Worm (Caenorhabditis elegans) whole organism, midembryonic: ENCODE results near the gene txdc-12.2.

Experiments used
- T22C8.4 ChIP-seq: fragments of 200-800 bp; sonication (Bioruptor generic); IDR thresholded peaks from 2 replicates; pipeline ENCODE4 v1.3.6; 2022; ENCODE audit warnings: missing genetic modification characterization, missing compliant biosample characterization
- cog-1 ChIP-seq: sonication (generic microtip); optimal IDR thresholded peaks from 2 replicates; lab custom pipeline; 2016; ENCODE audit warnings: missing genetic modification characterization, missing compliant biosample characterization
- flt-1 ChIP-seq: fragments of 200-800 bp; sonication (Bioruptor generic); IDR thresholded peaks from 2 replicates; pipeline ENCODE4 v1.3.6; 2022; ENCODE audit warnings: missing genetic modification characterization, missing compliant biosample characterization
- klf-2 ChIP-seq: fragments of 200-800 bp; sonication (Bioruptor generic); conservative IDR thresholded peaks from 2 replicates; pipeline ENCODE4 v1.3.6; 2022; ENCODE audit warnings: missing genetic modification reagents, missing genetic modification characterization, missing compliant biosample characterization
- ref-1 ChIP-seq: fragments of 200-800 bp; sonication (Bioruptor generic); conservative IDR thresholded peaks from 2 replicates; pipeline ENCODE4 v1.3.6; 2022; ENCODE audit warnings: missing genetic modification reagents, missing genetic modification characterization, missing compliant biosample characterization
- tab-1 ChIP-seq: fragments of 200-800 bp; sonication (Bioruptor generic); IDR thresholded peaks from 2 replicates; pipeline ENCODE4 v1.3.6; 2022; ENCODE audit warnings: missing genetic modification characterization, missing compliant biosample characterization
- ztf-23 ChIP-seq: fragments of 200-800 bp; sonication (Bioruptor generic); IDR thresholded peaks from 2 replicates; pipeline ENCODE4 v1.3.6; 2022; ENCODE audit warnings: missing genetic modification reagents, missing genetic modification characterization, missing compliant biosample characterization
- ztf-29 ChIP-seq: fragments of 200-800 bp; sonication (Bioruptor generic); IDR thresholded peaks from 2 replicates; pipeline ENCODE4 v1.3.6; 2022; ENCODE audit warnings: missing genetic modification reagents, missing genetic modification characterization, missing compliant biosample characterization

ce11 chrX:2094094-2094493 is 19.8 kb downstream of the txdc-12.2 start:
- no peak for TF ChIP-seq flt-1 (GFP tag; lab: Robert Waterston, UW)
- no peak for TF ChIP-seq ref-1 (GFP tag; lab: Robert Waterston, UW)
- TF ChIP-seq ztf-29 (GFP tag; lab: Robert Waterston, UW) = no peak
- no peak for TF ChIP-seq klf-2 (GFP tag; lab: Robert Waterston, UW)
- no peak for TF ChIP-seq T22C8.4 (GFP tag; lab: Robert Waterston, UW)
- no peak for TF ChIP-seq ztf-23 (GFP tag; lab: Robert Waterston, UW)
- no peak for TF ChIP-seq cog-1 (tag; lab: Kevin White, UChicago)
- no peak for TF ChIP-seq tab-1 (GFP tag; lab: Robert Waterston, UW)
